Worm (Caenorhabditis elegans) whole organism, young adult: ENCODE results near the gene anoh-2.

Source experiments
- B0019.2 ChIP-seq: fragments of 200-800 bp; sonication (Bioruptor generic); conservative IDR thresholded peaks from 2 replicates; pipeline ENCODE4 v1.3.6; 2022; ENCODE audit warnings: missing genetic modification reagents, missing genetic modification characterization, missing compliant biosample characterization
- B0261.1 ChIP-seq: sonication (generic microtip); optimal IDR thresholded peaks from 2 replicates; lab custom pipeline; 2016; ENCODE audit warnings: mild to moderate bottlenecking, missing genetic modification characterization, moderate library complexity, missing compliant biosample characterization
- C17E4.6 ChIP-seq: fragments of 200-800 bp; sonication (Bioruptor generic); IDR thresholded peaks from 2 replicates; pipeline ENCODE4 v1.3.6; 2022; ENCODE audit warnings: missing genetic modification reagents, missing genetic modification characterization, missing compliant biosample characterization
- D2030.7 ChIP-seq: fragments of 200-800 bp; sonication (Bioruptor generic); IDR thresholded peaks from 2 replicates; pipeline ENCODE4 v1.3.6; 2022; ENCODE audit warnings: missing genetic modification reagents, missing genetic modification characterization, missing compliant biosample characterization
- F55B11.4 ChIP-seq: sonication (generic microtip); optimal IDR thresholded peaks from 2 replicates; lab custom pipeline; 2016; ENCODE audit warnings: missing compliant biosample characterization, missing genetic modification characterization, borderline replicate concordance; ENCODE audit not compliant: insufficient read depth
- F57A8.1 ChIP-seq: fragments of 200-800 bp; sonication (Bioruptor generic); optimal IDR thresholded peaks from 2 replicates; lab custom pipeline; 2018; ENCODE audit warnings: mild to moderate bottlenecking, missing genetic modification characterization, moderate library complexity, missing compliant biosample characterization
- K11D2.4 ChIP-seq: fragments of 200-800 bp; sonication (Bioruptor generic); IDR thresholded peaks from 2 replicates; pipeline ENCODE4 v1.3.6; 2022; ENCODE audit warnings: missing genetic modification reagents, missing genetic modification characterization, missing compliant biosample characterization
- T26A5.8 ChIP-seq: sonication (generic microtip); optimal IDR thresholded peaks from 2 replicates; lab custom pipeline; 2016; ENCODE audit warnings: missing genetic modification characterization, missing compliant biosample characterization
- Y79H2A.3 ChIP-seq: fragments of 200-800 bp; sonication (Bioruptor generic); conservative IDR thresholded peaks from 2 replicates; pipeline ENCODE4 v1.3.6; 2022; ENCODE audit warnings: missing genetic modification reagents, missing genetic modification characterization, missing compliant biosample characterization
- Y95B8A.8 ChIP-seq: fragments of 200-800 bp; sonication (Bioruptor generic); IDR thresholded peaks from 2 replicates; pipeline ENCODE4 v1.3.6; 2022; ENCODE audit warnings: missing genetic modification reagents, missing genetic modification characterization, missing compliant biosample characterization
- attf-3 ChIP-seq: fragments of 200-800 bp; sonication (Bioruptor generic); conservative IDR thresholded peaks from 2 replicates; pipeline ENCODE4 v1.3.6; 2022; ENCODE audit warnings: missing genetic modification reagents, missing genetic modification characterization, missing compliant biosample characterization
- ccch-3 ChIP-seq: fragments of 200-800 bp; sonication (Bioruptor generic); optimal IDR thresholded peaks from 2 replicates; lab custom pipeline; 2018; ENCODE audit warnings: mild to moderate bottlenecking, missing genetic modification characterization, missing compliant biosample characterization
- cebp-2 ChIP-seq: fragments of 200-800 bp; sonication (Bioruptor generic); IDR thresholded peaks from 2 replicates; pipeline ENCODE4 v1.3.6; 2022; ENCODE audit warnings: missing genetic modification characterization, missing compliant biosample characterization
- ceh-40 ChIP-seq: fragments of 200-800 bp; sonication (Bioruptor generic); IDR thresholded peaks from 2 replicates; pipeline ENCODE4 v1.3.6; 2022; ENCODE audit warnings: missing genetic modification characterization, missing compliant biosample characterization
- ceh-91 ChIP-seq: fragments of 200-800 bp; sonication (Bioruptor generic); IDR thresholded peaks from 2 replicates; pipeline ENCODE4 v1.3.6; 2022; ENCODE audit warnings: missing genetic modification reagents, missing genetic modification characterization, missing compliant biosample characterization
- chd-7 ChIP-seq: sonication (generic microtip); optimal IDR thresholded peaks from 2 replicates; lab custom pipeline; 2016; ENCODE audit warnings: mild to moderate bottlenecking, missing genetic modification characterization, moderate library complexity, missing compliant biosample characterization
- dox-1 ChIP-seq: fragments of 200-800 bp; sonication (Bioruptor generic); IDR thresholded peaks from 2 replicates; pipeline ENCODE4 v1.3.6; 2022; ENCODE audit warnings: missing genetic modification reagents, missing genetic modification characterization, missing compliant biosample characterization
- dpff-1 ChIP-seq: sonication (generic microtip); optimal IDR thresholded peaks from 2 replicates; lab custom pipeline; 2017; ENCODE audit warnings: mild to moderate bottlenecking, missing genetic modification characterization, missing compliant biosample characterization
- dpl-1 ChIP-seq: fragments of 150-350 bp; optimal IDR thresholded peaks from 2 replicates; lab custom pipeline; 2014; ENCODE audit warnings: missing biosample characterization, missing genetic modification reagents, missing genetic modification characterization
- efl-1 ChIP-seq: fragments of 150-350 bp; optimal IDR thresholded peaks from 2 replicates; lab custom pipeline; 2014; ENCODE audit warnings: missing biosample characterization, missing genetic modification reagents, missing genetic modification characterization
- egl-18 ChIP-seq: fragments of 200-800 bp; sonication (Bioruptor generic); IDR thresholded peaks from 2 replicates; pipeline ENCODE4 v1.3.6; 2022; ENCODE audit warnings: missing genetic modification reagents, missing genetic modification characterization, missing compliant biosample characterization
- ets-4 ChIP-seq: fragments of 200-800 bp; sonication (Bioruptor generic); optimal IDR thresholded peaks from 2 replicates; lab custom pipeline; 2018; ENCODE audit warnings: mild to moderate bottlenecking, missing genetic modification characterization, missing compliant biosample characterization
- gei-17 ChIP-seq: fragments of 200-800 bp; sonication (Bioruptor generic); optimal IDR thresholded peaks from 2 replicates; lab custom pipeline; 2018; ENCODE audit warnings: mild to moderate bottlenecking, missing genetic modification characterization, missing compliant biosample characterization
- hlh-26 ChIP-seq: fragments of 200-800 bp; sonication (Bioruptor generic); conservative IDR thresholded peaks from 2 replicates; pipeline ENCODE4 v1.3.6; 2022; ENCODE audit warnings: missing genetic modification reagents, missing genetic modification characterization, missing compliant biosample characterization
- hrde-1 ChIP-seq: sonication (generic microtip); optimal IDR thresholded peaks from 2 replicates; lab custom pipeline; 2016; ENCODE audit warnings: missing genetic modification characterization, mild to moderate bottlenecking, missing compliant biosample characterization, moderate library complexity, missing genotype, missing genetic modification reagents, borderline replicate concordance
- lin-35 ChIP-seq, 3 experiments: fragments of 150-350 bp in 2 of 3; sonication (generic microtip) in 1 of 3; optimal IDR thresholded peaks; 2 replicates each; lab custom pipeline; 2014 to 2018; ENCODE audit warnings: missing biosample characterization in 3 of 3, missing genetic modification characterization in 3 of 3, missing genetic modification reagents in 3 of 3
- lsl-1 ChIP-seq: fragments of 200-800 bp; sonication (Bioruptor generic); optimal IDR thresholded peaks from 2 replicates; lab custom pipeline; 2018; ENCODE audit warnings: mild to moderate bottlenecking, missing genetic modification characterization, moderate library complexity, missing compliant biosample characterization
- madf-10 ChIP-seq: sonication (generic microtip); optimal IDR thresholded peaks from 2 replicates; lab custom pipeline; 2016; ENCODE audit warnings: mild to moderate bottlenecking, missing genetic modification characterization, missing compliant biosample characterization
- madf-3 ChIP-seq: fragments of 200-800 bp; sonication (Bioruptor generic); IDR thresholded peaks from 2 replicates; pipeline ENCODE4 v1.3.6; 2022; ENCODE audit warnings: missing genetic modification reagents, missing genetic modification characterization, missing compliant biosample characterization
- madf-8 ChIP-seq: fragments of 200-800 bp; sonication (Bioruptor generic); conservative IDR thresholded peaks from 2 replicates; pipeline ENCODE4 v1.3.6; 2022; ENCODE audit warnings: missing genetic modification reagents, missing genetic modification characterization, missing compliant biosample characterization
- mes-4 ChIP-seq: sonication (generic microtip); optimal IDR thresholded peaks from 2 replicates; lab custom pipeline; 2016; ENCODE audit warnings: missing genotype, missing genetic modification characterization, missing compliant biosample characterization
- nfya-2 ChIP-seq: fragments of 200-800 bp; sonication (Bioruptor generic); IDR thresholded peaks from 2 replicates; pipeline ENCODE4 v1.3.6; 2022; ENCODE audit warnings: missing genetic modification reagents, missing genetic modification characterization, missing compliant biosample characterization
- nfyb-1 ChIP-seq: fragments of 200-800 bp; sonication (Bioruptor generic); IDR thresholded peaks from 2 replicates; pipeline ENCODE4 v1.3.6; 2022; ENCODE audit warnings: missing genetic modification reagents, missing genetic modification characterization, missing compliant biosample characterization
- nhr-120 ChIP-seq: fragments of 200-800 bp; sonication (Bioruptor generic); IDR thresholded peaks from 2 replicates; pipeline ENCODE4 v1.3.6; 2022; ENCODE audit warnings: missing genetic modification characterization, missing compliant biosample characterization
- nhr-179 ChIP-seq: sonication (generic microtip); optimal IDR thresholded peaks from 2 replicates; lab custom pipeline; 2016; ENCODE audit warnings: mild to moderate bottlenecking, missing genetic modification characterization, missing compliant biosample characterization
- nhr-27 ChIP-seq: fragments of 200-800 bp; sonication (Bioruptor generic); optimal IDR thresholded peaks from 2 replicates; lab custom pipeline; 2018; ENCODE audit warnings: mild to moderate bottlenecking, missing genetic modification characterization, moderate library complexity, missing compliant biosample characterization
- pha-4 ChIP-seq: fragments of 150-350 bp; sonication (generic microtip); optimal IDR thresholded peaks from 2 replicates; lab custom pipeline; 2014; ENCODE audit warnings: missing biosample characterization, missing genetic modification reagents, missing genetic modification characterization
- repo-1 ChIP-seq: sonication (generic microtip); optimal IDR thresholded peaks from 2 replicates; lab custom pipeline; 2017; ENCODE audit warnings: mild to moderate bottlenecking, missing genetic modification characterization, missing compliant biosample characterization
- sdz-38 ChIP-seq: sonication (generic microtip); optimal IDR thresholded peaks from 2 replicates; lab custom pipeline; 2016; ENCODE audit warnings: missing genotype, missing genetic modification characterization, missing compliant biosample characterization
- snpc-3.4 ChIP-seq: sonication (generic microtip); optimal IDR thresholded peaks from 2 replicates; lab custom pipeline; 2017; ENCODE audit warnings: missing genetic modification characterization, mild to moderate bottlenecking, missing compliant biosample characterization, antibody characterized with exemption, moderate library complexity, missing genotype, missing genetic modification reagents
- somi-1 ChIP-seq: fragments of 200-800 bp; sonication (Bioruptor generic); optimal IDR thresholded peaks from 2 replicates; lab custom pipeline; 2018; ENCODE audit warnings: mild to moderate bottlenecking, missing genetic modification characterization, missing compliant biosample characterization
- tbx-9 ChIP-seq: sonication (generic microtip); optimal IDR thresholded peaks from 2 replicates; lab custom pipeline; 2016; ENCODE audit warnings: borderline replicate concordance, missing genetic modification characterization, inconsistent platforms, missing compliant biosample characterization
- zfh-2 ChIP-seq: fragments of 200-800 bp; sonication (Bioruptor generic); conservative IDR thresholded peaks from 2 replicates; pipeline ENCODE4 v1.3.6; 2022; ENCODE audit warnings: missing genetic modification reagents, missing genetic modification characterization, missing compliant biosample characterization
- zim-3 ChIP-seq: sonication (generic microtip); optimal IDR thresholded peaks from 2 replicates; lab custom pipeline; 2017; ENCODE audit warnings: mild to moderate bottlenecking, missing genetic modification characterization, moderate library complexity, missing compliant biosample characterization
- ztf-18 ChIP-seq: sonication (generic microtip); optimal IDR thresholded peaks from 2 replicates; lab custom pipeline; 2016; ENCODE audit warnings: missing genotype, mild to moderate bottlenecking, missing genetic modification characterization, missing compliant biosample characterization
- ztf-26 ChIP-seq: sonication (generic microtip); optimal IDR thresholded peaks from 2 replicates; lab custom pipeline; 2017; ENCODE audit warnings: missing genetic modification characterization, missing compliant biosample characterization
- ztf-28 ChIP-seq: fragments of 200-800 bp; sonication (Bioruptor generic); IDR thresholded peaks from 2 replicates; pipeline ENCODE4 v1.3.6; 2022; ENCODE audit warnings: missing genetic modification reagents, missing genetic modification characterization, missing compliant biosample characterization
- ztf-3 ChIP-seq: fragments of 200-800 bp; sonication (Bioruptor generic); optimal IDR thresholded peaks from 2 replicates; lab custom pipeline; 2018; ENCODE audit warnings: mild to moderate bottlenecking, missing genetic modification characterization, missing compliant biosample characterization
- ztf-6 ChIP-seq: fragments of 200-800 bp; sonication (Bioruptor generic); IDR thresholded peaks from 2 replicates; pipeline ENCODE4 v1.3.6; 2022; ENCODE audit warnings: missing genetic modification reagents, missing genetic modification characterization, missing compliant biosample characterization

The anoh-2 gene

ce11 chrIV:14658054-14658631, at the start of gene anoh-2 (continued):
- no peak for TF ChIP-seq ccch-3 (GFP tag; lab: Kevin White, UChicago)
- TF ChIP-seq somi-1 (GFP tag; lab: Kevin White, UChicago): no peak
- peak; percentile 28 for TF ChIP-seq ztf-18 (tag; lab: Kevin White, UChicago)
- TF ChIP-seq chd-7 (tag; lab: Kevin White, UChicago): no peak
- no peak for TF ChIP-seq snpc-3.4
- no peak for TF ChIP-seq F57A8.1 (GFP tag; lab: Kevin White, UChicago)
- no peak for TF ChIP-seq dox-1 (GFP tag; lab: Robert Waterston, UW)
- TF ChIP-seq sdz-38 (tag; lab: Kevin White, UChicago): no peak
- TF ChIP-seq D2030.7 (GFP tag; lab: Robert Waterston, UW): peak; percentile 30; the same call in 1 of the 2 replicates
- no peak for TF ChIP-seq efl-1 (GFP tag; lab: Kevin White, UChicago)
- no peak for TF ChIP-seq ztf-26 (tag; lab: Kevin White, UChicago)
- TF ChIP-seq B0261.1 (tag; lab: Kevin White, UChicago): no peak
- TF ChIP-seq Y95B8A.8 (GFP tag; lab: Robert Waterston, UW): no peak
- TF ChIP-seq F55B11.4 (tag; lab: Kevin White, UChicago): no peak
- no peak for TF ChIP-seq repo-1 (tag; lab: Kevin White, UChicago)
- no peak for TF ChIP-seq ets-4 (GFP tag; lab: Kevin White, UChicago)
- no peak for TF ChIP-seq madf-3 (GFP tag; lab: Robert Waterston, UW)
- no peak for TF ChIP-seq lsl-1
- no peak for TF ChIP-seq cebp-2 (GFP tag; lab: Robert Waterston, UW)
- no peak for TF ChIP-seq nhr-179 (tag; lab: Kevin White, UChicago)
- no peak for TF ChIP-seq egl-18 (GFP tag; lab: Robert Waterston, UW)
- TF ChIP-seq K11D2.4 (GFP tag; lab: Robert Waterston, UW): no peak
- no peak for TF ChIP-seq dpff-1 (tag; lab: Kevin White, UChicago)
- TF ChIP-seq zfh-2 (GFP tag; lab: Robert Waterston, UW): no peak
- 0 out of 2 replicates have a peak, but pooled peaks have one; percentile 27 for TF ChIP-seq Y79H2A.3 (GFP tag; lab: Robert Waterston, UW)
- no peak for TF ChIP-seq pha-4 (tag; lab: Kevin White, UChicago)
- no peak for TF ChIP-seq nhr-120 (GFP tag; lab: Robert Waterston, UW)
- TF ChIP-seq T26A5.8 (tag; lab: Kevin White, UChicago): no peak
- TF ChIP-seq zim-3 (tag; lab: Kevin White, UChicago): no peak
- no peak for TF ChIP-seq nhr-27 (tag; lab: Kevin White, UChicago)
- TF ChIP-seq mes-4: no peak
- no peak for TF ChIP-seq ceh-40 (GFP tag; lab: Robert Waterston, UW)
- TF ChIP-seq lin-35 (GFP tag; optimal IDR thresholded peaks at IDR 0.05; lab: Kevin White, UChicago): no peak
- TF ChIP-seq nfya-2: no peak
- TF ChIP-seq attf-3 (GFP tag; lab: Robert Waterston, UW): no peak
- no peak for TF ChIP-seq madf-10 (tag; lab: Kevin White, UChicago)
- no peak for TF ChIP-seq B0019.2
- peak; percentile 59 for TF ChIP-seq hrde-1
- no peak for TF ChIP-seq tbx-9 (tag; lab: Kevin White, UChicago)
- TF ChIP-seq ztf-28 (GFP tag; lab: Robert Waterston, UW): no peak
- no peak for TF ChIP-seq nfyb-1 (GFP tag; lab: Robert Waterston, UW)
- no peak; the same call in 1 of the 2 replicates for TF ChIP-seq C17E4.6
- no peak for TF ChIP-seq ztf-6 (GFP tag; lab: Robert Waterston, UW)
- no peak for TF ChIP-seq hlh-26
- no peak for TF ChIP-seq gei-17 (GFP tag; lab: Kevin White, UChicago)
- TF ChIP-seq ztf-3: no peak
- TF ChIP-seq dpl-1 (GFP tag; lab: Kevin White, UChicago): no peak
- no peak for TF ChIP-seq ceh-91 (GFP tag; lab: Robert Waterston, UW)
- TF ChIP-seq madf-8 (GFP tag; lab: Robert Waterston, UW): no peak
